Worm (Caenorhabditis elegans) whole organism, late embryonic: ENCODE measurements around the gene dhs-31.

Experiments used
- C38D4.7 ChIP-seq: fragments of 200-800 bp; sonication (Bioruptor generic); optimal IDR thresholded peaks from 2 replicates; lab custom pipeline; 2018; ENCODE audit warnings: mild to moderate bottlenecking, missing genetic modification characterization, moderate library complexity, missing compliant biosample characterization
- F13H6.1 ChIP-seq: sonication (generic microtip); optimal IDR thresholded peaks from 2 replicates; lab custom pipeline; 2016; ENCODE audit warnings: missing genetic modification characterization, missing compliant biosample characterization
- K02D7.2 ChIP-seq: sonication (generic microtip); optimal IDR thresholded peaks from 2 replicates; lab custom pipeline; 2017; ENCODE audit warnings: mild to moderate bottlenecking, missing genetic modification characterization, missing compliant biosample characterization
- Y22D7AL.16 ChIP-seq: sonication (generic microtip); optimal IDR thresholded peaks from 2 replicates; lab custom pipeline; 2016; ENCODE audit warnings: missing genetic modification characterization, missing compliant biosample characterization
- ahr-1 ChIP-seq: sonication (generic microtip); optimal IDR thresholded peaks from 2 replicates; lab custom pipeline; 2016; ENCODE audit warnings: missing genetic modification characterization, missing compliant biosample characterization
- ceh-2 ChIP-seq: sonication (generic microtip); optimal IDR thresholded peaks from 2 replicates; lab custom pipeline; 2016; ENCODE audit warnings: missing genotype, missing genetic modification characterization, missing compliant biosample characterization
- ceh-22 ChIP-seq: sonication (generic microtip); optimal IDR thresholded peaks from 2 replicates; lab custom pipeline; 2017; ENCODE audit warnings: missing biosample characterization, missing genetic modification characterization
- ceh-30 ChIP-seq: fragments of 150-350 bp; optimal IDR thresholded peaks from 2 replicates; lab custom pipeline; 2014; ENCODE audit warnings: missing biosample characterization, missing genetic modification characterization
- ceh-31 ChIP-seq: sonication (generic microtip); optimal IDR thresholded peaks from 2 replicates; lab custom pipeline; 2016; ENCODE audit warnings: missing genetic modification characterization, missing compliant biosample characterization
- ceh-34 ChIP-seq: sonication (generic microtip); optimal IDR thresholded peaks from 2 replicates; lab custom pipeline; 2016; ENCODE audit warnings: mild to moderate bottlenecking, missing genetic modification characterization, missing compliant biosample characterization
- ceh-48 ChIP-seq: sonication (generic microtip); optimal IDR thresholded peaks from 2 replicates; lab custom pipeline; 2016; ENCODE audit warnings: missing genetic modification characterization, inconsistent platforms, missing compliant biosample characterization
- ceh-6 ChIP-seq: fragments of 200-800 bp; sonication (Bioruptor generic); optimal IDR thresholded peaks from 2 replicates; lab custom pipeline; 2018; ENCODE audit warnings: mild to moderate bottlenecking, missing genetic modification characterization, missing compliant biosample characterization
- ceh-9 ChIP-seq: sonication (generic microtip); optimal IDR thresholded peaks from 2 replicates; lab custom pipeline; 2016; ENCODE audit warnings: mild to moderate bottlenecking, missing genetic modification characterization, inconsistent platforms, missing compliant biosample characterization
- che-1 ChIP-seq: sonication (generic microtip); optimal IDR thresholded peaks from 2 replicates; lab custom pipeline; 2016; ENCODE audit warnings: mild to moderate bottlenecking, missing genetic modification characterization, missing compliant biosample characterization
- dmd-4 ChIP-seq: sonication (generic microtip); optimal IDR thresholded peaks from 2 replicates; lab custom pipeline; 2016; ENCODE audit warnings: borderline replicate concordance, missing genetic modification characterization, missing compliant biosample characterization
- dve-1 ChIP-seq: sonication (generic microtip); optimal IDR thresholded peaks from 2 replicates; lab custom pipeline; 2017; ENCODE audit warnings: antibody characterized with exemption, mild to moderate bottlenecking, missing genetic modification characterization, missing compliant biosample characterization
- elt-2 ChIP-seq: sonication (generic microtip); optimal IDR thresholded peaks from 2 replicates; lab custom pipeline; 2016; ENCODE audit warnings: missing genetic modification reagents, missing genetic modification characterization, missing compliant biosample characterization
- elt-4 ChIP-seq: sonication (generic microtip); optimal IDR thresholded peaks from 2 replicates; lab custom pipeline; 2016; ENCODE audit warnings: missing genetic modification characterization, missing compliant biosample characterization
- ets-4 ChIP-seq: sonication (generic microtip); optimal IDR thresholded peaks from 2 replicates; lab custom pipeline; 2016; ENCODE audit warnings: missing genetic modification characterization, missing compliant biosample characterization
- fax-1 ChIP-seq: sonication (generic microtip); optimal IDR thresholded peaks from 2 replicates; lab custom pipeline; 2016; ENCODE audit warnings: missing genotype, missing genetic modification characterization, missing compliant biosample characterization
- gmeb-2 ChIP-seq: sonication (generic microtip); optimal IDR thresholded peaks from 2 replicates; lab custom pipeline; 2016; ENCODE audit warnings: missing genetic modification characterization, inconsistent platforms, missing compliant biosample characterization
- hlh-13 ChIP-seq: fragments of 200-800 bp; sonication (Bioruptor generic); optimal IDR thresholded peaks from 2 replicates; lab custom pipeline; 2018; ENCODE audit warnings: mild to moderate bottlenecking, missing genetic modification characterization, missing compliant biosample characterization
- hlh-15 ChIP-seq: sonication (generic microtip); optimal IDR thresholded peaks from 2 replicates; lab custom pipeline; 2016; ENCODE audit warnings: missing genetic modification characterization, missing compliant biosample characterization
- hlh-30 ChIP-seq: sonication (generic microtip); optimal IDR thresholded peaks from 2 replicates; lab custom pipeline; 2017; ENCODE audit warnings: antibody characterized with exemption, missing genetic modification characterization, missing compliant biosample characterization; ENCODE audit not compliant: insufficient read depth
- hlh-6 ChIP-seq: sonication (generic microtip); optimal IDR thresholded peaks from 2 replicates; lab custom pipeline; 2016; ENCODE audit warnings: missing genotype, missing genetic modification characterization, missing compliant biosample characterization
- lim-6 ChIP-seq: sonication (generic microtip); optimal IDR thresholded peaks from 2 replicates; lab custom pipeline; 2016; ENCODE audit warnings: missing genetic modification characterization, missing compliant biosample characterization
- mec-3 ChIP-seq: sonication (generic microtip); optimal IDR thresholded peaks from 2 replicates; lab custom pipeline; 2016; ENCODE audit warnings: borderline replicate concordance, missing genetic modification characterization, missing compliant biosample characterization
- nfya-1 ChIP-seq: sonication (generic microtip); optimal IDR thresholded peaks from 2 replicates; lab custom pipeline; 2017; ENCODE audit warnings: missing genetic modification characterization, mild to moderate bottlenecking, missing compliant biosample characterization, antibody characterized with exemption, moderate library complexity
- nhr-11 ChIP-seq: fragments of 150-350 bp; optimal IDR thresholded peaks from 2 replicates; lab custom pipeline; 2014; ENCODE audit warnings: missing biosample characterization, missing genetic modification characterization
- nhr-232 ChIP-seq: sonication (generic microtip); optimal IDR thresholded peaks from 2 replicates; lab custom pipeline; 2016; ENCODE audit warnings: missing genetic modification characterization, missing compliant biosample characterization
- npax-4 ChIP-seq: sonication (generic microtip); optimal IDR thresholded peaks from 2 replicates; lab custom pipeline; 2016; ENCODE audit warnings: missing genetic modification characterization, missing compliant biosample characterization
- pag-3 ChIP-seq: sonication (generic microtip); optimal IDR thresholded peaks from 2 replicates; lab custom pipeline; 2016; ENCODE audit warnings: missing compliant biosample characterization, missing genetic modification characterization, borderline replicate concordance
- pax-1 ChIP-seq: fragments of 150-350 bp; optimal IDR thresholded peaks from 2 replicates; lab custom pipeline; 2014; ENCODE audit warnings: missing biosample characterization, missing genetic modification characterization
- pha-4 ChIP-seq: fragments of 150-350 bp; optimal IDR thresholded peaks from 2 replicates; lab custom pipeline; 2018; ENCODE audit warnings: missing biosample characterization, missing genetic modification reagents, missing genetic modification characterization
- pqm-1 ChIP-seq: sonication (generic microtip); optimal IDR thresholded peaks from 2 replicates; lab custom pipeline; 2016; ENCODE audit warnings: missing genetic modification characterization, missing compliant biosample characterization
- pros-1 ChIP-seq: fragments of 150-350 bp; optimal IDR thresholded peaks from 2 replicates; lab custom pipeline; 2014; ENCODE audit warnings: missing biosample characterization, missing genetic modification reagents, missing genetic modification characterization
- rnt-1 ChIP-seq: sonication (generic microtip); optimal IDR thresholded peaks from 2 replicates; lab custom pipeline; 2016; ENCODE audit warnings: missing genetic modification characterization, missing compliant biosample characterization
- sdc-2 ChIP-seq: sonication (generic microtip); optimal IDR thresholded peaks from 2 replicates; lab custom pipeline; 2016; ENCODE audit warnings: missing genotype, missing genetic modification characterization, missing compliant biosample characterization
- syd-9 ChIP-seq: sonication (generic microtip); optimal IDR thresholded peaks from 2 replicates; lab custom pipeline; 2016; ENCODE audit warnings: mild to moderate bottlenecking, missing genetic modification characterization, moderate library complexity, missing compliant biosample characterization
- tbx-2 ChIP-seq: sonication (generic microtip); optimal IDR thresholded peaks from 2 replicates; lab custom pipeline; 2016; ENCODE audit warnings: missing genetic modification characterization, missing compliant biosample characterization
- tbx-7 ChIP-seq: sonication (generic microtip); optimal IDR thresholded peaks from 2 replicates; lab custom pipeline; 2016; ENCODE audit warnings: missing genotype, missing genetic modification characterization, missing compliant biosample characterization
- ttx-3 ChIP-seq: sonication (generic microtip); optimal IDR thresholded peaks from 2 replicates; lab custom pipeline; 2016; ENCODE audit warnings: missing genetic modification reagents, missing genetic modification characterization, missing compliant biosample characterization
- unc-42 ChIP-seq: sonication (generic microtip); optimal IDR thresholded peaks from 2 replicates; lab custom pipeline; 2016; ENCODE audit warnings: missing genotype, missing genetic modification characterization, missing compliant biosample characterization
- unc-86 ChIP-seq: sonication (generic microtip); optimal IDR thresholded peaks from 2 replicates; lab custom pipeline; 2016; ENCODE audit warnings: missing genetic modification characterization, missing compliant biosample characterization
- zip-5 ChIP-seq: sonication (generic microtip); optimal IDR thresholded peaks from 2 replicates; lab custom pipeline; 2016; ENCODE audit warnings: missing genetic modification characterization, missing compliant biosample characterization

Gene dhs-31

ce11 chrIV:10040803-10041202 is at the start of gene dhs-31:
Gene dhs-31 (minus strand): TSS chrIV:10040903.
- TF ChIP-seq F13H6.1 (tag; lab: Kevin White, UChicago) (no peak), ahr-1 (tag; lab: Kevin White, UChicago) (no peak), pax-1 (tag; lab: Kevin White, UChicago) (no peak), npax-4 (tag; lab: Kevin White, UChicago) (no peak), pha-4 (tag; lab: Kevin White, UChicago) (no peak), hlh-15 (no peak), syd-9 (tag; lab: Kevin White, UChicago) (no peak), pqm-1 (tag; lab: Kevin White, UChicago) (no peak), pros-1 (no peak), Y22D7AL.16 (no peak), nhr-11 (tag; lab: Kevin White, UChicago) (no peak), unc-86 (tag; lab: Kevin White, UChicago) (no peak), che-1 (no peak), ets-4 (tag; lab: Kevin White, UChicago) (no peak)
- TF ChIP-seq, all 69 proteins: peak for 0

ce11 chrIV:10090358-10090757 is 49.7 kb upstream of the dhs-31 start, which contains the start of gene ttbk-5:
Gene ttbk-5 (plus strand): TSS chrIV:10090658.
- no peak for TF ChIP-seq ceh-48
- TF ChIP-seq elt-2 (tag; lab: Kevin White, UChicago), result no peak
- TF ChIP-seq zip-5 (tag; lab: Kevin White, UChicago), result no peak
- no peak for TF ChIP-seq pax-1 (tag; lab: Kevin White, UChicago)
- no peak for TF ChIP-seq fax-1 (tag; lab: Kevin White, UChicago)
- no peak for TF ChIP-seq ceh-22 (tag; lab: Kevin White, UChicago)
- TF ChIP-seq ttx-3 (tag; lab: Kevin White, UChicago), result no peak
- TF ChIP-seq dve-1, result no peak
- no peak for TF ChIP-seq hlh-6 (tag; lab: Kevin White, UChicago)
- no peak for TF ChIP-seq ceh-31 (tag; lab: Kevin White, UChicago)
- no peak for TF ChIP-seq dmd-4 (tag; lab: Kevin White, UChicago)

ce11 chrIV:10089777-10090176 is 49.1 kb upstream of the dhs-31 start, which contains the start of gene ttr-39:
Gene ttr-39 (minus strand): TSS chrIV:10089877.
- no peak for TF ChIP-seq ceh-9 (tag; lab: Kevin White, UChicago)
- no peak for TF ChIP-seq pros-1
- no peak for TF ChIP-seq elt-2 (tag; lab: Kevin White, UChicago)
- TF ChIP-seq ets-4 (tag; lab: Kevin White, UChicago), result no peak
- TF ChIP-seq lim-6 (tag; lab: Kevin White, UChicago), result no peak
- no peak for TF ChIP-seq pag-3 (tag; lab: Kevin White, UChicago)
- no peak for TF ChIP-seq tbx-7
- TF ChIP-seq ahr-1 (tag; lab: Kevin White, UChicago), result no peak
- TF ChIP-seq ceh-6 (GFP tag; lab: Kevin White, UChicago), result no peak
- TF ChIP-seq pax-1 (tag; lab: Kevin White, UChicago), result no peak
- TF ChIP-seq Y22D7AL.16, result no peak
- TF ChIP-seq hlh-30 (tag; lab: Kevin White, UChicago), result no peak
- TF ChIP-seq mec-3, result no peak
- no peak for TF ChIP-seq hlh-13

- TF ChIP-seq nhr-232 (no peak), tbx-7 (peak; percentile 57), ceh-6 (GFP tag; lab: Kevin White, UChicago) (no peak), ceh-34 (peak; percentile 57), unc-42 (tag; lab: Kevin White, UChicago) (peak; percentile 55), gmeb-2 (no peak), hlh-6 (tag; lab: Kevin White, UChicago) (no peak), K02D7.2 (tag; lab: Kevin White, UChicago) (no peak), fax-1 (tag; lab: Kevin White, UChicago) (peak; percentile 64), ceh-2 (tag; lab: Kevin White, UChicago) (peak; percentile 67), pax-1 (tag; lab: Kevin White, UChicago) (no peak), elt-4 (no peak), tbx-2 (tag; lab: Kevin White, UChicago) (peak; percentile 83), elt-2 (tag; lab: Kevin White, UChicago) (no peak), ceh-22 (tag; lab: Kevin White, UChicago) (no peak), ets-4 (tag; lab: Kevin White, UChicago) (peak; percentile 72), C38D4.7 (GFP tag; lab: Kevin White, UChicago) (no peak), sdc-2 (tag; lab: Kevin White, UChicago) (no peak), rnt-1 (tag; lab: Kevin White, UChicago) (peak; percentile 25), nfya-1 (tag; lab: Kevin White, UChicago) (peak; percentile 51), lim-6 (tag; lab: Kevin White, UChicago) (peak; percentile 33), ceh-31 (tag; lab: Kevin White, UChicago) (peak; percentile 90), ceh-30 (tag; lab: Kevin White, UChicago) (no peak)
These were observed 44.9 kb upstream of the dhs-31 start, which contains the start of the genes col-2 and ndc-80 for ce11 chrIV:10085401-10086187. Gene col-2 (minus strand): TSS chrIV:10085451. Gene ndc-80 (plus strand): TSS chrIV:10086137.
